Worm (Caenorhabditis elegans) whole organism, L1 larva: ENCODE data around the gene ras-2.

Source experiments
- C16A3.4 ChIP-seq: fragments of 150-350 bp; optimal IDR thresholded peaks from 2 replicates; lab custom pipeline; 2014; ENCODE audit warnings: missing biosample characterization, missing genetic modification characterization
- ceh-8 ChIP-seq: fragments of 200-800 bp; sonication (Bioruptor generic); optimal IDR thresholded peaks from 2 replicates; lab custom pipeline; 2018; ENCODE audit warnings: mild to moderate bottlenecking, missing genetic modification characterization, moderate library complexity, missing compliant biosample characterization
- egl-13 ChIP-seq: sonication (generic microtip); optimal IDR thresholded peaks from 2 replicates; lab custom pipeline; 2016; ENCODE audit warnings: missing genotype, missing genetic modification reagents, missing genetic modification characterization, missing compliant biosample characterization
- elt-2 ChIP-seq: sonication (generic microtip); optimal IDR thresholded peaks from 2 replicates; lab custom pipeline; 2016; ENCODE audit warnings: missing genetic modification characterization, mild to moderate bottlenecking, inconsistent platforms, missing compliant biosample characterization, missing genetic modification reagents
- fos-1 ChIP-seq: fragments of 150-350 bp; optimal IDR thresholded peaks from 2 replicates; lab custom pipeline; 2014; ENCODE audit warnings: missing biosample characterization, missing genetic modification characterization
- grh-1 ChIP-seq: fragments of 200-800 bp; sonication (Bioruptor generic); IDR thresholded peaks from 2 replicates; pipeline ENCODE4 v1.3.6; 2022; ENCODE audit warnings: missing genetic modification reagents, missing genetic modification characterization, missing compliant biosample characterization
- lin-35 ChIP-seq, 2 experiments: fragments of 150-350 bp; optimal IDR thresholded peaks; 2 replicates each; lab custom pipeline; 2014; ENCODE audit warnings: missing biosample characterization in 2 of 2, missing genetic modification characterization in 2 of 2, missing genetic modification reagents in 2 of 2
- mab-9 ChIP-seq: fragments of 200-800 bp; sonication (Bioruptor generic); IDR thresholded peaks from 2 replicates; pipeline ENCODE4 v1.3.6; 2022; ENCODE audit warnings: missing genetic modification reagents, missing genetic modification characterization, missing compliant biosample characterization
- nhr-19 ChIP-seq: fragments of 200-800 bp; sonication (Bioruptor generic); conservative IDR thresholded peaks from 2 replicates; pipeline ENCODE4 v1.3.6; 2022; ENCODE audit warnings: missing genetic modification characterization, missing compliant biosample characterization
- nhr-237 ChIP-seq: fragments of 150-350 bp; optimal IDR thresholded peaks from 2 replicates; lab custom pipeline; 2014; ENCODE audit warnings: missing biosample characterization, missing genetic modification characterization
- nhr-71 ChIP-seq: sonication (generic microtip); optimal IDR thresholded peaks from 2 replicates; lab custom pipeline; 2016; ENCODE audit warnings: mild to moderate bottlenecking, missing genetic modification characterization, moderate library complexity, missing compliant biosample characterization
- pax-3 ChIP-seq: fragments of 200-800 bp; sonication (Bioruptor generic); optimal IDR thresholded peaks from 2 replicates; lab custom pipeline; 2018; ENCODE audit warnings: mild to moderate bottlenecking, missing genetic modification characterization, moderate library complexity, missing compliant biosample characterization
- rnt-1 ChIP-seq: sonication (generic microtip); optimal IDR thresholded peaks from 2 replicates; lab custom pipeline; 2016; ENCODE audit warnings: mild to moderate bottlenecking, missing genetic modification characterization, moderate library complexity, missing compliant biosample characterization
- snpc-4 ChIP-seq: fragments of 150-350 bp; optimal IDR thresholded peaks from 2 replicates; lab custom pipeline; 2014; ENCODE audit warnings: missing biosample characterization, missing genetic modification characterization
- swsn-7 ChIP-seq: sonication (generic microtip); optimal IDR thresholded peaks from 2 replicates; lab custom pipeline; 2016; ENCODE audit warnings: missing genetic modification characterization, missing compliant biosample characterization
- tlp-1 ChIP-seq: fragments of 150-350 bp; optimal IDR thresholded peaks from 2 replicates; lab custom pipeline; 2014; ENCODE audit warnings: missing biosample characterization, missing genetic modification characterization
- unc-30 ChIP-seq: sonication (generic microtip); optimal IDR thresholded peaks from 2 replicates; lab custom pipeline; 2017; ENCODE audit warnings: missing biosample characterization, missing genetic modification characterization
- unc-98 ChIP-seq: fragments of 200-800 bp; sonication (Bioruptor generic); IDR thresholded peaks from 2 replicates; pipeline ENCODE4 v1.3.6; 2022; ENCODE audit warnings: missing genetic modification characterization, missing compliant biosample characterization
- zip-4 ChIP-seq: fragments of 200-800 bp; sonication (Bioruptor generic); optimal IDR thresholded peaks from 2 replicates; lab custom pipeline; 2018; ENCODE audit warnings: mild to moderate bottlenecking, missing genetic modification characterization, moderate library complexity, missing compliant biosample characterization
- ztf-11 ChIP-seq, 2 experiments: sonication (generic microtip); optimal IDR thresholded peaks; 2 replicates each; lab custom pipeline; 2016 to 2017; ENCODE audit warnings: missing genetic modification characterization in 2 of 2, missing biosample characterization in 1 of 2, missing compliant biosample characterization in 1 of 2

ras-2 gene

DNA sequence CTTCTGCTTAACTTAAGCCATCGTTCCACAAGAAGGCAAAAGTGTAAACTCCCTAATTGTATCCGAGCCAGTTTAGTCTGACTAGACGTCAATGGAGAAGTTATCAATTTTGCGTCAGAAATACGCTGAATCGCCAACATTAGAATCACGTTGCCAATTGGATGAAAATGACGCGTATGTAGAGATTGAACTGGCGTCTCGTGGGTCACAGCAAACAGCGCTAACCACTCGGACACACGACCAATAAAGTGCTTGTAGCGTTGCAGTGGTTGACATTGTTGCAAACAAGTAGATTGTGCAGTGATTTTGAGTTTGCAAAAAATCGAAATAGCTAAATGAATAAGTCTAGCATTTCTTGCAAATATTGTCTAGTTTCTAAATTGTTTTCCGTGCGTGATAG lies 50.3 kb downstream of the ras-2 start (continued):
- TF ChIP-seq unc-98 (no peak), unc-30 (tag; lab: Kevin White, UChicago) (no peak), mab-9 (GFP tag; lab: Robert Waterston, UW) (no peak), grh-1 (GFP tag; lab: Robert Waterston, UW) (0 out of 2 replicates have a peak, but pooled peaks have one; percentile 38), snpc-4 (no peak), pax-3 (tag; lab: Kevin White, UChicago) (peak; percentile 42), nhr-19 (GFP tag; lab: Robert Waterston, UW) (peak; percentile 77)

DNA sequence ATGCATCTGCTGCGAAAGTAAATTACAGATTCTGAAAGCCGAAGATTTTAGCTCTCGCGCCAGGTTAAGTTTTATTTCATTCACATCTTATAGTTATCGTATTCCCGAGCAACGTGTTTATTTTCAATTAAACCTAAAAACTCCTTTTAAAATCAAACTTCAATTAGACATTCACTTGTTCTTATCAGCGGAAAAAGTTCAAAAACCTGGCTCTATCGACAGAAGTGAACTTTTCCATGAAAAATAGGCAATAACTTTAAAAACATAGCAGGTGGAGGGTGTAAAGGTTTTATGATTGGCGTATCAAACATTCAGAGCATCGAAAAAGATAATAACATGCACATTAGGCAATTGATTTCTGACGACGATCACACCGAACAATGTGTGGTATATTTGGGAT lies 50.9 kb downstream of the ras-2 start, which contains the start of gene ppat-1:
ppat-1 (plus strand) TSS at position 316 of the 400 bp plus-strand sequence.
- no peak for TF ChIP-seq tlp-1 (tag; lab: Kevin White, UChicago)
- TF ChIP-seq ceh-8 (GFP tag; lab: Kevin White, UChicago) = peak; percentile 2

DNA sequence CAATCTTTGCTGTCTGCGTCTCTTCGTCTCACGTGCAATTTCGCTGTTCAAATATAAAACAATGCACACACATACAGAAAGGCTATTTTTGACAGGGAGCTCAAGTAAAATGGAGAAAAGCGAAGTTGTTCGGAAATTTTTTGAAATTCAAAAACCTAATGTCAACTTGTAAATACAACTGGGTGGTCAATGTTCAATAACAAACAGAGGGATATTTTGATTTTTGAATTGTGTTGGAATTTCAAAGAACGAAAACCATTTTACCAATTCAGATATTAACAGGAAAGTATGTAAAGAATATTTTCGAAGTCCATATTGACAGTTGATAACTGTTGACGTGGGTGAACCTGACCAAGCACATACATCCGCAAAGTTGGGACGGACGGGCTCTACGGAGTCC lies 51.5 kb downstream of the ras-2 start, which contains the start of gene tag-243:
tag-243 (minus strand) TSS at position 101 of the 400 bp plus-strand sequence.
- no peak for TF ChIP-seq swsn-7 (tag; lab: Kevin White, UChicago)
- TF ChIP-seq zip-4 (GFP tag; lab: Kevin White, UChicago) = no peak
- peak; percentile 5 for TF ChIP-seq nhr-71 (tag; lab: Kevin White, UChicago)
- TF ChIP-seq elt-2 (tag; lab: Kevin White, UChicago) = no peak
- TF ChIP-seq rnt-1 (tag; lab: Kevin White, UChicago) = peak; percentile 7
- no peak for TF ChIP-seq ztf-11 (tag; optimal IDR thresholded peaks at IDR 0.05; lab: Kevin White, UChicago)
- no peak for TF ChIP-seq lin-35 (GFP tag; optimal IDR thresholded peaks at IDR 0.05; lab: Kevin White, UChicago)
- TF ChIP-seq C16A3.4 (tag; lab: Kevin White, UChicago) = no peak
- TF ChIP-seq fos-1 (tag; lab: Kevin White, UChicago) = no peak
- no peak for TF ChIP-seq egl-13
- TF ChIP-seq nhr-237 = no peak
